Worm (Caenorhabditis elegans): ENCODE measurements around the gene csp-1.

The csp-1 gene

ce11 chrII:13600904-13601303 lies at the start of gene csp-1:
TSS of gene csp-1 (plus strand) at chrII:13601204.
- no peak for TF ChIP-seq unc-39 (tag; optimal IDR thresholded peaks at IDR 0.05)
- TF ChIP-seq ztf-4 (tag; optimal IDR thresholded peaks at IDR 0.05) = no peak

- TF ChIP-seq lin-13 (GFP tag; optimal IDR thresholded peaks at IDR 0.05) (no peak), blmp-1 (tag; optimal IDR thresholded peaks at IDR 0.05; ENCODE audit: insufficient read depth) (no peak), fos-1 (tag; optimal IDR thresholded peaks at IDR 0.05) (no peak), unc-62 (GFP tag; optimal IDR thresholded peaks at IDR 0.05) (no peak)
Measured at ce11 chrII:13560553-13560952, 40.5 kb upstream of the csp-1 start.

DNA sequence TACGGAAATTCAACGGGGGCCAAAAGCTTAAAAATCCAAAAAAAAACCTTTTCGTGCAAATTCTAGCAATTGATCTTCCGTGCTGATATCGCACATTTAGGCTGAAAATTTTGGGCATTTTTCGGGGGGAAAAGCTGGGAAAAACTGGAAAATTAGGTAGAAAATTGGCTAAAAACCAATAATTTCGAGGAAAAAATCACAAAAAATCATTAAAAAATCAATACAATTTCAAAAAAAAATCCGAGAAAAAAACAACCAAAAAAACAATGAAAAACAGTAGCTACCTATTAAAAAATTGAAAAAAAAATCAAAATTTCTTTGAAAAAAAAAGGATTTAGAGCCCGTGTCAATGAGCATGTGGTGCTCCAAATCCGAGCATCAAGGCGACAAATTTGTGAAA lies 33.1 kb upstream of the csp-1 start, which contains the start of gene Y48E1B.3:
Gene Y48E1B.3, minus strand, starts transcription at position 101 of the 400 bp plus-strand sequence.
- no peak for TF ChIP-seq ZK546.5 (tag; optimal IDR thresholded peaks at IDR 0.05)
- TF ChIP-seq mbf-1 (tag; optimal IDR thresholded peaks at IDR 0.05) = no peak
- TF ChIP-seq mdl-1 (tag; optimal IDR thresholded peaks at IDR 0.05) = no peak
- TF ChIP-seq nhr-23 (tag; optimal IDR thresholded peaks at IDR 0.05) = no peak
- no peak for TF ChIP-seq dmd-4 (tag; optimal IDR thresholded peaks at IDR 0.05)
- TF ChIP-seq R02D3.7 (tag; optimal IDR thresholded peaks at IDR 0.05) = no peak

DNA sequence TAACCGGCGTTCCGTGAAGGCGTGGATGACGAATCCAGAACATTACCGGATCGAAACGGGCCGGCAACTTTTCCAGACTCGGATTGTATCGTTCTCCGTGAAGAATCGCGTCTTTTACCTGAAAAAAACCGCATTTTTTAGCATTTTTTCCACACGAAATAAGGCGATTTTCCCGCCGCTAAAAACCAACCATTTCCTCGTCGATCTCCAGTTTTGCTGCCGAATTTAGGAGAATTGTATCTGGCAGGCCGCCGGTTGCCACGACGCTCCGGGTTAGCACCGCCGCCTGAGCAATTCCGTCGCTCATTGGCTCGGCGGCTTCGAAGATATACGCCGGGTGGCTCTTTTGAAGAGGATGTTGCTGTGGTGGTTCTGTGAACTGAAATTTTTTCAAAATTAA lies 26.6 kb upstream of the csp-1 start:
- TF ChIP-seq lin-11 (tag; optimal IDR thresholded peaks at IDR 0.05) = no peak
- TF ChIP-seq egl-27 (tag; optimal IDR thresholded peaks at IDR 0.05) = no peak
- TF ChIP-seq elt-1 (tag; optimal IDR thresholded peaks at IDR 0.05) = no peak
- no peak for TF ChIP-seq mab-5 (tag; optimal IDR thresholded peaks at IDR 0.05)
- TF ChIP-seq crh-2 (tag; optimal IDR thresholded peaks at IDR 0.05) = no peak
- no peak for TF ChIP-seq ceh-16 (tag; optimal IDR thresholded peaks at IDR 0.05)
- no peak for TF ChIP-seq lsy-2 (tag; optimal IDR thresholded peaks at IDR 0.05)
- TF ChIP-seq nhr-10 (tag; optimal IDR thresholded peaks at IDR 0.05) = no peak
- TF ChIP-seq skn-1 (tag; optimal IDR thresholded peaks at IDR 0.05) = no peak
- no peak for TF ChIP-seq ztf-4 (tag; optimal IDR thresholded peaks at IDR 0.05)
- TF ChIP-seq nhr-25 (tag; optimal IDR thresholded peaks at IDR 0.05) = no peak
- TF ChIP-seq R02D3.7 (tag; optimal IDR thresholded peaks at IDR 0.05) = no peak
- TF ChIP-seq lin-13 (GFP tag; optimal IDR thresholded peaks at IDR 0.05) = no peak
- no peak for TF ChIP-seq elt-3 (tag; optimal IDR thresholded peaks at IDR 0.05)

DNA sequence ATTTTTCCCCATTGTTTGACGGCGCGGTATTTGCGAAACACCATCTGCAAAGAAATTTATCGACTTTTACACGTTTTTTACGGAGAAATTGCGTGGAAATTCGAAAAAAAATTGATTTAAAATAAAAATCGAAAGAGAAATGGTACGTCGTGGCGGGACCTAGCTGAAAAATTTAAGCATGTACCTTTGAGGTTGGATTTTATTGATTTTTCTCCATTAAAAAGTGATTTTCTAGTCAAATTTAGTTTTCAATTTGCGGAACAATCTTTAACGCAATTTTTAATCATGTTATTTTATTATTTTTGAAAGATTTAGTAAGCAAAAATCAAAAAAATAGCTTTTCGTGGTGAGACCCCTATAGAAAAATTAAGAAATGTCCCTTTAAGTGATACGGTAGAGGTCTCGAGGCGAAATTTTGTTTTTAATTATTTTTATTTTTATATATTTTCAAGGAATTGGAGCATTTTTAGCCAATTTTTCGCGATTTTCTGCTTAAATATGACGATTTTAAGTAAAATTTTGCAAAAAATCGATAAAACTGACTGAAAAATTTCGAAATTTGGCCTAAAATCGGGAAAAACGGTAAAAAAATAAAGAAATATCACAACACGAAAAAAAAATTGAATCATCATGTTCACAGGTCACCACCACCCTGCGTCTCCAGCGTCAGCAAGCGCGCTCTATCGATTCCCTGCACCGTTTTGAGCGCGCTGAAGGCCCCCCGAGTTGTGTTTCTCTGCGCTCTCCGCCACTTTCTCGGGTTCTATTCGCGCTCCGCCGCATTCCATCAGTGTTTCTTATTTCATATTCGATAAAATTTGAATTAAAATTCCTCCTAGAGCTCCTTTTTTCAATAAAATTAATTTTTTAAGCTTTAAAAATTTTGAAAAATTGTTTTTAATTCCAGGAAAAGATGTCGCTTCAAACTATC lies 25.7 kb upstream of the csp-1 start, which contains the start of the genes mrpl-37 and lin-38:
Gene mrpl-37, minus strand, starts transcription at position 51 of the 931 bp plus-strand sequence.
Gene lin-38, plus strand, starts transcription at position 908 of the 931 bp plus-strand sequence.
- TF ChIP-seq ztf-1 (GFP tag; conservative IDR thresholded peaks at IDR 0.05) = no peak
- TF ChIP-seq ZK546.5 (tag; optimal IDR thresholded peaks at IDR 0.05) = no peak
- peak; percentile 52 for TF ChIP-seq F13H6.1 (tag; optimal IDR thresholded peaks at IDR 0.05)
- no peak for TF ChIP-seq lin-39 (tag; optimal IDR thresholded peaks at IDR 0.05)
- peak; percentile 94 for TF ChIP-seq lin-13 (GFP tag; optimal IDR thresholded peaks at IDR 0.05)
- peak; percentile 30 to 79 for TF ChIP-seq lsy-2 (tag; optimal IDR thresholded peaks at IDR 0.05)
- TF ChIP-seq snpc-4 (tag; optimal IDR thresholded peaks at IDR 0.05) = peak; percentile 66
- TF ChIP-seq unc-62 (GFP tag; optimal IDR thresholded peaks at IDR 0.05) = no peak
- no peak for TF ChIP-seq dmd-4 (tag; optimal IDR thresholded peaks at IDR 0.05)
- no peak for TF ChIP-seq nhr-21 (tag; optimal IDR thresholded peaks at IDR 0.05)
- no peak for TF ChIP-seq unc-39 (tag; optimal IDR thresholded peaks at IDR 0.05)
- TF ChIP-seq sma-3 (GFP tag; optimal IDR thresholded peaks at IDR 0.05) = no peak
- TF ChIP-seq mbf-1 (tag; optimal IDR thresholded peaks at IDR 0.05) = no peak
- TF ChIP-seq R02D3.7 (tag; optimal IDR thresholded peaks at IDR 0.05) = no peak
- TF ChIP-seq ceh-16 (tag; optimal IDR thresholded peaks at IDR 0.05) = peak; percentile 31
- no peak for TF ChIP-seq nhr-237 (tag; optimal IDR thresholded peaks at IDR 0.05)
- TF ChIP-seq sem-4 (tag; optimal IDR thresholded peaks at IDR 0.05) = peak; percentile 22
- no peak for TF ChIP-seq skn-1 (tag; optimal IDR thresholded peaks at IDR 0.05)
- TF ChIP-seq nhr-11 (tag; optimal IDR thresholded peaks at IDR 0.05) = no peak
- TF ChIP-seq crh-2 (tag; optimal IDR thresholded peaks at IDR 0.05) = peak; percentile 68
- peak; percentile 22 for TF ChIP-seq fos-1 (tag; optimal IDR thresholded peaks at IDR 0.05)
- TF ChIP-seq lin-11 (tag; optimal IDR thresholded peaks at IDR 0.05) = peak; percentile 69
- TF ChIP-seq alr-1 (tag; optimal IDR thresholded peaks at IDR 0.05) = no peak
- TF ChIP-seq elt-1 (tag; optimal IDR thresholded peaks at IDR 0.05) = no peak
- TF ChIP-seq zag-1 (tag; optimal IDR thresholded peaks at IDR 0.05) = no peak
- TF ChIP-seq gmeb-1 (tag; optimal IDR thresholded peaks at IDR 0.05) = peak; percentile 62
- no peak for TF ChIP-seq ceh-82 (tag; optimal IDR thresholded peaks at IDR 0.05)
- no peak for TF ChIP-seq nhr-25 (tag; optimal IDR thresholded peaks at IDR 0.05)
- no peak for TF ChIP-seq blmp-1 (tag; optimal IDR thresholded peaks at IDR 0.05; ENCODE audit: insufficient read depth)
- TF ChIP-seq ama-1 (optimal IDR thresholded peaks at IDR 0.05) = no peak
- peak; percentile 7 for TF ChIP-seq mab-5 (tag; optimal IDR thresholded peaks at IDR 0.05)
- peak; percentile 96 for TF ChIP-seq unc-55 (GFP tag; optimal IDR thresholded peaks at IDR 0.05)
- no peak for TF ChIP-seq ztf-11 (tag; optimal IDR thresholded peaks at IDR 0.05)
- no peak for TF ChIP-seq aly-2 (tag; optimal IDR thresholded peaks at IDR 0.05)
- TF ChIP-seq ztf-4 (tag; optimal IDR thresholded peaks at IDR 0.05) = no peak
- no peak for TF ChIP-seq nhr-12 (tag; optimal IDR thresholded peaks at IDR 0.05)
- TF ChIP-seq nhr-77 (tag; optimal IDR thresholded peaks at IDR 0.05) = no peak

All from whole organism, L2 larva.